Worm (Caenorhabditis elegans) whole organism, L4 larva: ENCODE data around the gene gfat-2.

Experiments
- T20F7.1 ChIP-seq: fragments of 200-800 bp; sonication (Bioruptor generic); optimal IDR thresholded peaks from 2 replicates; lab custom pipeline; 2018; ENCODE audit warnings: mild to moderate bottlenecking, missing genetic modification characterization, missing compliant biosample characterization
- T26A8.4 ChIP-seq: fragments of 200-800 bp; sonication (Bioruptor generic); IDR thresholded peaks from 2 replicates; pipeline ENCODE4 v1.3.6; 2022; ENCODE audit warnings: missing genetic modification characterization, missing compliant biosample characterization
- Y48G9A.11 ChIP-seq: fragments of 200-800 bp; sonication (Bioruptor generic); IDR thresholded peaks from 2 replicates; pipeline ENCODE4 v1.3.6; 2022; ENCODE audit warnings: missing genetic modification reagents, missing genetic modification characterization, missing compliant biosample characterization
- ceh-20 ChIP-seq: fragments of 200-800 bp; sonication (Bioruptor generic); IDR thresholded peaks from 2 replicates; pipeline ENCODE4 v1.3.6; 2022; ENCODE audit warnings: missing genetic modification reagents, missing genetic modification characterization, missing compliant biosample characterization
- ceh-28 ChIP-seq: fragments of 150-350 bp; optimal IDR thresholded peaks from 2 replicates; lab custom pipeline; 2014; ENCODE audit warnings: missing biosample characterization, missing genetic modification reagents, missing genetic modification characterization
- ces-1 ChIP-seq: fragments of 150-350 bp; sonication (generic microtip); optimal IDR thresholded peaks from 4 replicates; lab custom pipeline; 2014; ENCODE audit warnings: missing biosample characterization, missing genetic modification reagents, missing genetic modification characterization
- ctbp-1 ChIP-seq: fragments of 200-800 bp; sonication (Bioruptor generic); IDR thresholded peaks from 2 replicates; pipeline ENCODE4 v1.3.6; 2022; ENCODE audit warnings: missing genetic modification reagents, missing genetic modification characterization, missing compliant biosample characterization
- daf-12 ChIP-seq: fragments of 150-350 bp; optimal IDR thresholded peaks from 2 replicates; lab custom pipeline; 2014; ENCODE audit warnings: missing biosample characterization, missing genetic modification reagents, missing genetic modification characterization
- daf-16 ChIP-seq, 3 experiments: sonication (generic microtip); optimal IDR thresholded peaks; 2 replicates each; lab custom pipeline; 2016 to 2017; ENCODE audit warnings: missing genetic modification characterization in 3 of 3, missing genetic modification reagents in 3 of 3, mild to moderate bottlenecking in 2 of 3, missing compliant biosample characterization in 2 of 3, missing biosample characterization in 1 of 3, moderate library complexity in 1 of 3
- daf-19 ChIP-seq: fragments of 200-800 bp; sonication (Bioruptor generic); conservative IDR thresholded peaks from 2 replicates; pipeline ENCODE4 v1.3.6; 2022; ENCODE audit warnings: missing genetic modification characterization, missing compliant biosample characterization
- daf-8 ChIP-seq: fragments of 200-800 bp; sonication (Bioruptor generic); IDR thresholded peaks from 2 replicates; pipeline ENCODE4 v1.3.6; 2022; ENCODE audit warnings: missing genetic modification characterization, missing compliant biosample characterization
- dmd-6 ChIP-seq: fragments of 200-800 bp; sonication (Bioruptor generic); IDR thresholded peaks from 2 replicates; pipeline ENCODE4 v1.3.6; 2022; ENCODE audit warnings: missing genetic modification reagents, missing genetic modification characterization, missing compliant biosample characterization
- dpl-1 ChIP-seq: fragments of 150-350 bp; optimal IDR thresholded peaks from 2 replicates; lab custom pipeline; 2014; ENCODE audit warnings: missing biosample characterization, missing genetic modification reagents, missing genetic modification characterization
- duxl-1 ChIP-seq: sonication (generic microtip); optimal IDR thresholded peaks from 2 replicates; lab custom pipeline; 2016; ENCODE audit warnings: mild to moderate bottlenecking, missing genetic modification characterization, moderate library complexity, missing compliant biosample characterization; ENCODE audit not compliant: poor library complexity
- dve-1 ChIP-seq: sonication (generic microtip); optimal IDR thresholded peaks from 2 replicates; lab custom pipeline; 2017; ENCODE audit warnings: antibody characterized with exemption, mild to moderate bottlenecking, missing genetic modification characterization, missing compliant biosample characterization; ENCODE audit not compliant: insufficient read depth
- egl-43 ChIP-seq: fragments of 200-800 bp; sonication (Bioruptor generic); IDR thresholded peaks from 2 replicates; pipeline ENCODE4 v1.3.6; 2022; ENCODE audit warnings: missing genetic modification reagents, missing genetic modification characterization, missing compliant biosample characterization
- hif-1 ChIP-seq, 2 experiments: sonication (generic microtip); optimal IDR thresholded peaks; 2 replicates each; lab custom pipeline; 2016 to 2017; ENCODE audit warnings: missing compliant biosample characterization in 2 of 2, missing genetic modification characterization in 2 of 2, missing genetic modification reagents in 2 of 2, missing genotype in 2 of 2, mild to moderate bottlenecking in 1 of 2
- hlh-11 ChIP-seq: fragments of 200-800 bp; sonication (Bioruptor generic); optimal IDR thresholded peaks from 2 replicates; lab custom pipeline; 2018; ENCODE audit warnings: mild to moderate bottlenecking, missing genetic modification characterization, missing compliant biosample characterization
- hlh-30 ChIP-seq: sonication (generic microtip); optimal IDR thresholded peaks from 2 replicates; lab custom pipeline; 2017; ENCODE audit warnings: antibody characterized with exemption, mild to moderate bottlenecking, missing genetic modification characterization, missing compliant biosample characterization; ENCODE audit not compliant: insufficient read depth
- hmg-1.1 ChIP-seq: fragments of 200-800 bp; sonication (Bioruptor generic); IDR thresholded peaks from 2 replicates; pipeline ENCODE4 v1.3.6; 2022; ENCODE audit warnings: missing genetic modification reagents, missing genetic modification characterization, missing compliant biosample characterization
- jun-1 ChIP-seq: fragments of 150-350 bp; optimal IDR thresholded peaks from 2 replicates; lab custom pipeline; 2014; ENCODE audit warnings: missing biosample characterization, missing genetic modification reagents, missing genetic modification characterization
- lim-7 ChIP-seq: fragments of 200-800 bp; sonication (Bioruptor generic); IDR thresholded peaks from 2 replicates; pipeline ENCODE4 v1.3.6; 2022; ENCODE audit warnings: missing genetic modification characterization, missing compliant biosample characterization
- lin-15B ChIP-seq: fragments of 150-350 bp; sonication (generic microtip); optimal IDR thresholded peaks from 3 replicates; lab custom pipeline; 2014; ENCODE audit warnings: missing biosample characterization, missing genetic modification characterization
- lin-29 ChIP-seq: fragments of 200-800 bp; sonication (Bioruptor generic); IDR thresholded peaks from 2 replicates; pipeline ENCODE4 v1.3.6; 2022; ENCODE audit warnings: missing genetic modification reagents, missing genetic modification characterization, missing compliant biosample characterization
- lin-39 ChIP-seq: fragments of 150-350 bp; optimal IDR thresholded peaks from 2 replicates; lab custom pipeline; 2014; ENCODE audit warnings: missing biosample characterization, missing genetic modification reagents, missing genetic modification characterization
- lir-3 ChIP-seq: sonication (generic microtip); optimal IDR thresholded peaks from 2 replicates; lab custom pipeline; 2016; ENCODE audit warnings: mild to moderate bottlenecking, missing genetic modification characterization, missing compliant biosample characterization
- madf-5 ChIP-seq, 2 experiments: fragments of 200-800 bp; sonication (Bioruptor generic); IDR thresholded peaks; 2 replicates each; pipeline ENCODE4 v1.3.6; 2022; ENCODE audit warnings: missing compliant biosample characterization in 2 of 2, missing genetic modification characterization in 2 of 2
- mep-1 ChIP-seq: fragments of 150-350 bp; sonication (generic microtip); optimal IDR thresholded peaks from 3 replicates; lab custom pipeline; 2014; ENCODE audit warnings: missing biosample characterization, missing genetic modification characterization
- mes-2 ChIP-seq: sonication (generic microtip); optimal IDR thresholded peaks from 2 replicates; lab custom pipeline; 2016; ENCODE audit warnings: missing genotype, mild to moderate bottlenecking, missing genetic modification characterization, missing compliant biosample characterization; ENCODE audit not compliant: poor library complexity, severe bottlenecking
- nhr-102 ChIP-seq: sonication (generic microtip); optimal IDR thresholded peaks from 2 replicates; lab custom pipeline; 2016; ENCODE audit warnings: mild to moderate bottlenecking, missing genetic modification characterization, moderate library complexity, missing compliant biosample characterization
- nhr-111 ChIP-seq: fragments of 200-800 bp; sonication (Bioruptor generic); optimal IDR thresholded peaks from 2 replicates; lab custom pipeline; 2018; ENCODE audit warnings: mild to moderate bottlenecking, missing genetic modification characterization, missing compliant biosample characterization
- nhr-77 ChIP-seq: fragments of 150-350 bp; optimal IDR thresholded peaks from 2 replicates; lab custom pipeline; 2014; ENCODE audit warnings: missing biosample characterization, missing genetic modification characterization
- pha-4 ChIP-seq, 2 experiments: fragments of 150-350 bp in 1 of 2; fragments of 200-800 bp in 1 of 2; sonication (Bioruptor generic) in 1 of 2; IDR thresholded peaks in 1 of 2; optimal IDR thresholded peaks in 1 of 2; 2 replicates each; pipeline versions ENCODE4 v1.3.6 to Lab custom; 2014 to 2022; ENCODE audit warnings: missing genetic modification characterization in 2 of 2, missing genetic modification reagents in 2 of 2, missing biosample characterization in 1 of 2, missing compliant biosample characterization in 1 of 2
- pqm-1 ChIP-seq: sonication (generic microtip); optimal IDR thresholded peaks from 2 replicates; lab custom pipeline; 2017; ENCODE audit warnings: missing biosample characterization, missing genetic modification characterization
- saeg-2 ChIP-seq: fragments of 200-800 bp; sonication (Bioruptor generic); IDR thresholded peaks from 2 replicates; pipeline ENCODE4 v1.3.6; 2022; ENCODE audit warnings: missing genetic modification reagents, missing genetic modification characterization, missing compliant biosample characterization
- set-16 ChIP-seq: fragments of 200-800 bp; sonication (Bioruptor generic); IDR thresholded peaks from 2 replicates; pipeline ENCODE4 v1.3.6; 2022; ENCODE audit warnings: missing genetic modification reagents, missing genetic modification characterization, missing compliant biosample characterization
- snpc-1.2 ChIP-seq: fragments of 200-800 bp; sonication (Bioruptor generic); IDR thresholded peaks from 2 replicates; pipeline ENCODE4 v1.3.6; 2022; ENCODE audit warnings: missing genetic modification reagents, missing genetic modification characterization, missing compliant biosample characterization
- tag-97 ChIP-seq: fragments of 200-800 bp; sonication (Bioruptor generic); IDR thresholded peaks from 2 replicates; pipeline ENCODE4 v1.3.6; 2022; ENCODE audit warnings: missing genetic modification characterization, missing compliant biosample characterization
- unc-130 ChIP-seq: sonication (generic microtip); optimal IDR thresholded peaks from 2 replicates; lab custom pipeline; 2016; ENCODE audit warnings: missing genetic modification reagents, missing genetic modification characterization, missing compliant biosample characterization
- unc-39 ChIP-seq: sonication (generic microtip); optimal IDR thresholded peaks from 2 replicates; lab custom pipeline; 2017; ENCODE audit warnings: missing biosample characterization, missing genetic modification characterization
- unc-62 ChIP-seq, 3 experiments: fragments of 150-350 bp in 1 of 3; sonication (generic microtip); optimal IDR thresholded peaks in 2 of 3; peaks in 1 of 3; 1 replicate in 1 of 3; 2 replicates in 2 of 3; lab custom pipeline; 2014 to 2017; ENCODE audit warnings: missing biosample characterization in 3 of 3, missing genetic modification characterization in 3 of 3, missing genetic modification reagents in 3 of 3, missing genotype in 1 of 3
- zag-1 ChIP-seq: fragments of 150-350 bp; optimal IDR thresholded peaks from 2 replicates; lab custom pipeline; 2014; ENCODE audit warnings: missing biosample characterization, missing genetic modification characterization
- zfp-2 ChIP-seq: sonication (generic microtip); optimal IDR thresholded peaks from 2 replicates; lab custom pipeline; 2016; ENCODE audit warnings: mild to moderate bottlenecking, missing genetic modification characterization, missing compliant biosample characterization
- zfp-3 ChIP-seq: fragments of 200-800 bp; sonication (Bioruptor generic); conservative IDR thresholded peaks from 2 replicates; pipeline ENCODE4 v1.3.6; 2022; ENCODE audit warnings: missing genetic modification reagents, missing genetic modification characterization, missing compliant biosample characterization
- zip-11 ChIP-seq: fragments of 200-800 bp; sonication (Bioruptor generic); IDR thresholded peaks from 2 replicates; pipeline ENCODE4 v1.3.6; 2022; ENCODE audit warnings: missing genetic modification characterization, missing compliant biosample characterization

Gene gfat-2

DNA sequence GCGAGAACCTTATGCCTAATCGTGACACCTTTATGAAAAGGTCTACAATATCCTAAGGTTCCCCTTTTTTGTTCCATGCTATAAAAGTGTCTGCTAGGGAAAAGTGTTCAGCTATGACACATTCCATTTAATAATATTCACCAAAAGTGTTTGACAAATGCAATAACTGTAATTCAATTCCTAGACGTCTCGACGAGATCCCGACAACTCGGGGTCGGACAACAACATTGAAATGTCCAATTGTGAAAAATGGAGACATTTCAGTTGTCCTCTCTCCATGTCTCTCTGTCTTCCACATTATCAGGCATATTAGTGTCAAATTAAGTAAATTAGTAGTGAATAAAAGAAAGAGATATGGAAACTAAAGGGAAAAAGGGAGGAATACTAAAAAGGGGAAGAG, 21.4 kb downstream of the gfat-2 start:
- TF ChIP-seq lim-7 (GFP tag; lab: Robert Waterston, UW) (no peak), nhr-102 (tag; lab: Kevin White, UChicago) (no peak), daf-12 (tag; lab: Kevin White, UChicago) (no peak), ces-1 (peak; percentile 28), lin-39 (tag; lab: Kevin White, UChicago) (no peak), pqm-1 (tag; lab: Kevin White, UChicago) (no peak), dpl-1 (GFP tag; lab: Kevin White, UChicago) (no peak), saeg-2 (GFP tag; lab: Robert Waterston, UW) (no peak), zfp-2 (tag; lab: Kevin White, UChicago) (no peak), duxl-1 (tag; lab: Kevin White, UChicago) (no peak), daf-8 (no peak), hlh-30 (tag; lab: Kevin White, UChicago) (no peak), lir-3 (no peak), Y48G9A.11 (GFP tag; lab: Robert Waterston, UW) (no peak), ctbp-1 (GFP tag; lab: Robert Waterston, UW) (0 out of 2 replicates have a peak, but pooled peaks have one; percentile 28), mep-1 (tag; lab: Kevin White, UChicago) (no peak)

DNA sequence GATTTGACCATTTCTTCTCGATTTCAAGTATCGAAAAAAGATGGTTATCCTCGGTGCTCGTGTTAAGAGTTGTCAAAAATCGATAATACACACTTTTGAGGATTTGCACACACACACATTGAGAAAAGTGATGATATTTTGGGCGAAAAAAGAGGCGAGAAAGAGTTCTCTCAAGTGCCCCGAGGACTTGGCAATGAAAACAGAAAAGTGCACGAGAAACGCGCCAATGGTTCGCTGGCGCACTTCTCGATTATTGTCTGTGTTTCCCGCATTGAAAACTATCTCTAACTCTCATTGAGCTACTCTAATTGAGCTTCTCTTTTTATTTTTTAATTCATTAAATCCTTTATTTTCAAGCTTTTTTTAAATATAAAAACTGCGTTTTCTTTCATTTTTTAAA, 23.7 kb downstream of the gfat-2 start:
- TF ChIP-seq ceh-28 (peak; percentile 39), lin-29 (GFP tag; lab: Robert Waterston, UW) (no peak), set-16 (GFP tag; lab: Robert Waterston, UW) (no peak), egl-43 (GFP tag; lab: Robert Waterston, UW) (no peak), T20F7.1 (GFP tag; lab: Kevin White, UChicago) (peak; percentile 55), tag-97 (GFP tag; lab: Robert Waterston, UW) (no peak), hlh-30 (tag; lab: Kevin White, UChicago) (peak; percentile 45), hmg-1.1 (peak; percentile 57; the same call in 1 of the 2 replicates), dmd-6 (GFP tag; lab: Robert Waterston, UW) (0 out of 2 replicates have a peak, but pooled peaks have one; percentile 41), dpl-1 (GFP tag; lab: Kevin White, UChicago) (peak; percentile 66), pha-4 (GFP tag; IDR thresholded peaks at IDR 0.05; lab: Robert Waterston, UW) (no peak), pha-4 (tag; optimal IDR thresholded peaks at IDR 0.05; lab: Kevin White, UChicago) (peak; percentile 66), pqm-1 (tag; lab: Kevin White, UChicago) (no peak), Y48G9A.11 (GFP tag; lab: Robert Waterston, UW) (no peak), hif-1 (tag; optimal IDR thresholded peaks at IDR 0.05; lab: Kevin White, UChicago) (peak in 1 of 2 experiments; percentile 10), snpc-1.2 (no peak), ceh-20 (GFP tag; lab: Robert Waterston, UW) (peak; percentile 48; the same call in 1 of the 2 replicates), nhr-77 (tag; lab: Kevin White, UChicago) (peak; percentile 28), unc-130 (no peak), nhr-111 (no peak), mep-1 (tag; lab: Kevin White, UChicago) (peak; percentile 80), jun-1 (tag; lab: Kevin White, UChicago) (no peak), unc-39 (no peak), duxl-1 (tag; lab: Kevin White, UChicago) (no peak), madf-5 (GFP tag; IDR thresholded peaks at IDR 0.05; lab: Robert Waterston, UW) (no peak), T26A8.4 (0 out of 2 replicates have a peak, but pooled peaks have one; percentile 28), zip-11 (no peak), mes-2 (tag; lab: Kevin White, UChicago) (no peak), lin-15B (tag; lab: Kevin White, UChicago) (no peak), dve-1 (tag; lab: Kevin White, UChicago) (peak; percentile 49), zag-1 (tag; lab: Kevin White, UChicago) (no peak), hlh-11 (tag; lab: Kevin White, UChicago) (peak; percentile 56), daf-16 (GFP tag; optimal IDR thresholded peaks at IDR 0.05; lab: Kevin White, UChicago) (peak in 1 of 2 experiments; percentile 31), daf-16 (tag; optimal IDR thresholded peaks at IDR 0.05; lab: Kevin White, UChicago) (peak; percentile 67), ctbp-1 (GFP tag; lab: Robert Waterston, UW) (peak; percentile 61), zfp-3 (no peak), daf-19 (GFP tag; lab: Robert Waterston, UW) (no peak), unc-62 (GFP tag; optimal IDR thresholded peaks at IDR 0.05 in 1 of 2; lab: Kevin White, UChicago) (peak in 1 of 2 experiments; percentile 21), unc-62 (tag; optimal IDR thresholded peaks at IDR 0.05; lab: Kevin White, UChicago) (no peak), saeg-2 (GFP tag; lab: Robert Waterston, UW) (no peak)
